Worm (Caenorhabditis elegans): ENCODE measurements around the gene R74.7.

DNA sequence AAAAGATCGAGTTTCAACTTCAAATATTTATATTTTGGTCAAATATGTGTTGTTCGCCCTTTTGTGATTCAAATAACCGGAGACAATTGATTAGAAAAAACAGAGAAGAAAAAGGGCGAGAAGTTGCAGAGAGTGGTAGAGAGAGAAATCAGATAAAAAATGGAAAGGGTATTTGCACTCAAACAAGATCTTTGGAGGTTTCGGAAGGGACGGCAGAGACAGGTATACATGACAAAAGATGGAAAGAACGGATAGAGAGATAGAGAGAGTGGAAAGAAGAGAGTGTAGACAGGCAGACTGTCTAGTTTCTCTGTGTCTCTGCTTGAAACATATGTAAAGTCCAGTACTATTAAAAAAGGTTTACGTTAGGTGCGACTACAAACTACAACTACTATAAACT lies 31.9 kb downstream of the R74.7 start:
- TF ChIP-seq unc-62 (GFP tag; optimal IDR thresholded peaks at IDR 0.05) (no peak), ztf-11 (tag; optimal IDR thresholded peaks at IDR 0.05) (no peak), fkh-10 (GFP tag; optimal IDR thresholded peaks at IDR 0.05) (no peak), ZK546.5 (tag; optimal IDR thresholded peaks at IDR 0.05) (no peak), nhr-12 (tag; optimal IDR thresholded peaks at IDR 0.05) (no peak), hmg-11 (tag; optimal IDR thresholded peaks at IDR 0.05) (peak; percentile 59), pha-4 (tag; optimal IDR thresholded peaks at IDR 0.05) (peak; percentile 37), ceh-9 (tag; optimal IDR thresholded peaks at IDR 0.05) (no peak), mdl-1 (tag; optimal IDR thresholded peaks at IDR 0.05) (no peak), jun-1 (tag; optimal IDR thresholded peaks at IDR 0.05) (no peak), fos-1 (tag; optimal IDR thresholded peaks at IDR 0.05) (no peak), egl-27 (tag; optimal IDR thresholded peaks at IDR 0.05) (no peak)
